Worm (Caenorhabditis elegans) whole organism, late embryonic: Measurements from ENCODE around the gene F53F8.6.

Source experiments
- ceh-2 ChIP-seq: sonication (generic microtip); optimal IDR thresholded peaks from 2 replicates; lab custom pipeline; 2016; ENCODE audit warnings: missing genotype, missing genetic modification characterization, missing compliant biosample characterization
- ceh-45 ChIP-seq: fragments of 200-800 bp; sonication (Bioruptor generic); IDR thresholded peaks from 2 replicates; pipeline ENCODE4 v1.3.6; 2022; ENCODE audit warnings: missing genetic modification reagents, missing genetic modification characterization, missing compliant biosample characterization
- elt-2 ChIP-seq: sonication (generic microtip); optimal IDR thresholded peaks from 2 replicates; lab custom pipeline; 2016; ENCODE audit warnings: missing genetic modification reagents, missing genetic modification characterization, missing compliant biosample characterization
- fkh-10 ChIP-seq: fragments of 150-350 bp; optimal IDR thresholded peaks from 2 replicates; lab custom pipeline; 2014; ENCODE audit warnings: missing biosample characterization, missing genetic modification reagents, missing genetic modification characterization
- hlh-13 ChIP-seq: fragments of 200-800 bp; sonication (Bioruptor generic); optimal IDR thresholded peaks from 2 replicates; lab custom pipeline; 2018; ENCODE audit warnings: mild to moderate bottlenecking, missing genetic modification characterization, missing compliant biosample characterization
- lin-11 ChIP-seq: fragments of 200-800 bp; sonication (Bioruptor generic); optimal IDR thresholded peaks from 2 replicates; lab custom pipeline; 2018; ENCODE audit warnings: mild to moderate bottlenecking, missing genetic modification characterization, missing compliant biosample characterization
- mec-3 ChIP-seq: sonication (generic microtip); optimal IDR thresholded peaks from 2 replicates; lab custom pipeline; 2016; ENCODE audit warnings: borderline replicate concordance, missing genetic modification characterization, missing compliant biosample characterization
- nhr-11 ChIP-seq: fragments of 150-350 bp; optimal IDR thresholded peaks from 2 replicates; lab custom pipeline; 2014; ENCODE audit warnings: missing biosample characterization, missing genetic modification characterization
- syd-9 ChIP-seq: sonication (generic microtip); optimal IDR thresholded peaks from 2 replicates; lab custom pipeline; 2016; ENCODE audit warnings: mild to moderate bottlenecking, missing genetic modification characterization, moderate library complexity, missing compliant biosample characterization

DNA sequence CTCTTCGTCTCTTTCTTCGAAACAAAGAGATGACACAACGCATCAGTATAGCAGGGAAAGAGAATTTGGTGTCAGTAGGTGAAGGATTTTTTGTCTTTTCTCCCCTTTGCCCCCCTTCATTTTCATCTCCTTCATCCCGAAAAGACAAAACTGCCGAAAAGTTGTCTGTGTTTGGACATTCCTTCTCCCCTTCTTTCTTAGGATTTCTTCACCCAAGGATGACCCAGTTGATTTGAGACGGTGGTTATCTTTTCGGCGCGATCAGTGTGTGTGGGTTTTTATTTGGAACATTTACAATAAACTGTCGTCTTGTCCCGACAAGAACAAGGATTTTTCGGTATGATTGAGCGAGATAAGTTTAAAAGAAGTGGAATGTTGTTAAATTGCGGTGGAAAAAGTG, 41.6 kb upstream of the F53F8.6 start:
- no peak for TF ChIP-seq ceh-45 (GFP tag; lab: Robert Waterston, UW)
- TF ChIP-seq mec-3 (tag; lab: Kevin White, UChicago) = no peak
- TF ChIP-seq fkh-10 = no peak
- no peak for TF ChIP-seq elt-2 (tag; lab: Kevin White, UChicago)
- no peak for TF ChIP-seq nhr-11 (tag; lab: Kevin White, UChicago)
- no peak for TF ChIP-seq hlh-13 (GFP tag; lab: Kevin White, UChicago)
- no peak for TF ChIP-seq syd-9
- TF ChIP-seq ceh-2 (tag; lab: Kevin White, UChicago) = no peak
- TF ChIP-seq lin-11 (tag; lab: Kevin White, UChicago) = no peak
